Worm (Caenorhabditis elegans): ENCODE results near the gene srh-145.

DNA sequence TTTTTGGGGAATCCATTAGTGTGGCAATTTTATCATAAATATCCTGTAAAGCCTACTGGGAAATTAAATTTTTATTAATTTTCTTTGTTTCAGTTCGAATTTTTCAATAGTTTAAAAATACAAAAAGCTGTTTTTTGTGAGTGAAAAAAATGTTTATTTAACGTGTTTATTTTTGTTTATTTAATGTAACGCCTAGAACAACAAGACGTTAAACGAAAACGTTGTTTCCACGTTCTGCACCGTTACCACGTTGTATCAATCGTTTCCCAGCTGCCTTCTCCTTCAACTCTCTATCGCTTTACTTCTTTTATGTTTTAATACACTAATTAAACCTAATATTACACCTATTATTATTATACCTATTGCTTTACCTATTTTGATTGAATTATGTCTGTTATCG lies 37.2 kb downstream of the srh-145 start, which contains the start of gene T08G3.13:
- TF ChIP-seq sem-2 (GFP tag; optimal IDR thresholded peaks at IDR 0.05) (no peak), snpc-4 (tag; optimal IDR thresholded peaks at IDR 0.05) (no peak), ces-1 (GFP tag; optimal IDR thresholded peaks at IDR 0.05) (no peak), elt-3 (tag; optimal IDR thresholded peaks at IDR 0.05) (no peak), blmp-1 (tag; optimal IDR thresholded peaks at IDR 0.05) (no peak), flh-1 (GFP tag; optimal IDR thresholded peaks at IDR 0.05) (no peak)

Data from whole organism, mixed stage, embryonic.